Worm (Caenorhabditis elegans): ENCODE data around the gene col-184.

col-184 gene

ce11 chrX:13466926-13467866 is 2.1 kb upstream of the col-184 start, which contains the start of gene col-183:
TSS of gene col-183 (minus strand) at chrX:13467764.
- TF ChIP-seq mab-5 (tag; optimal IDR thresholded peaks at IDR 0.05) (no peak), lin-32 (GFP tag; optimal IDR thresholded peaks at IDR 0.05) (no peak), M03D4.4 (tag; optimal IDR thresholded peaks at IDR 0.05) (no peak), pha-4 (tag; optimal IDR thresholded peaks at IDR 0.05) (no peak), elt-1 (tag; optimal IDR thresholded peaks at IDR 0.05; ENCODE audit: borderline replicate concordance, insufficient read depth) (no peak), mls-2 (tag; optimal IDR thresholded peaks at IDR 0.05) (no peak), ceh-39 (tag; optimal IDR thresholded peaks at IDR 0.05) (no peak), nhr-237 (tag; optimal IDR thresholded peaks at IDR 0.05) (no peak), lin-13 (tag; optimal IDR thresholded peaks at IDR 0.05) (no peak), ham-2 (GFP tag; optimal IDR thresholded peaks at IDR 0.05) (no peak), ceh-43 (GFP tag; optimal IDR thresholded peaks at IDR 0.05) (no peak), zip-8 (tag; optimal IDR thresholded peaks at IDR 0.05) (no peak), elt-3 (tag; optimal IDR thresholded peaks at IDR 0.05) (no peak), cnd-1 (tag; optimal IDR thresholded peaks at IDR 0.05) (no peak), unc-120 (tag; optimal IDR thresholded peaks at IDR 0.05; ENCODE audit: poor library complexity, severe bottlenecking) (no peak)

- TF ChIP-seq zip-8 (tag; optimal IDR thresholded peaks at IDR 0.05), result no peak
These were observed 822 bp downstream of the col-184 start for ce11 chrX:13469907-13470647.

ce11 chrX:13471855-13472254 is 2.6 kb downstream of the col-184 start, which contains the start of gene tre-4:
TSS of gene tre-4 (plus strand) at chrX:13472155.
- no peak for TF ChIP-seq cnd-1 (tag; optimal IDR thresholded peaks at IDR 0.05)
- TF ChIP-seq zip-8 (tag; optimal IDR thresholded peaks at IDR 0.05), result no peak
- no peak for TF ChIP-seq unc-62 (GFP tag; optimal IDR thresholded peaks at IDR 0.05)
- no peak for TF ChIP-seq mep-1 (tag; optimal IDR thresholded peaks at IDR 0.05)
- no peak for TF ChIP-seq blmp-1 (tag; optimal IDR thresholded peaks at IDR 0.05)
- no peak for TF ChIP-seq ceh-39 (tag; optimal IDR thresholded peaks at IDR 0.05)
- no peak for TF ChIP-seq drap-1 (GFP tag; optimal IDR thresholded peaks at IDR 0.05)
- no peak for TF ChIP-seq snpc-4 (tag; optimal IDR thresholded peaks at IDR 0.05)
- TF ChIP-seq unc-120 (tag; optimal IDR thresholded peaks at IDR 0.05; ENCODE audit: poor library complexity, severe bottlenecking), result no peak
- no peak for TF ChIP-seq nhr-2 (tag; optimal IDR thresholded peaks at IDR 0.05)
- TF ChIP-seq mab-5 (tag; optimal IDR thresholded peaks at IDR 0.05), result no peak
- no peak for TF ChIP-seq pha-4 (tag; optimal IDR thresholded peaks at IDR 0.05)
- TF ChIP-seq sptf-1 (tag; optimal IDR thresholded peaks at IDR 0.05), result no peak
- no peak for TF ChIP-seq nhr-12 (tag; optimal IDR thresholded peaks at IDR 0.05)
- TF ChIP-seq nhr-28 (tag; optimal IDR thresholded peaks at IDR 0.05), result no peak
- no peak for TF ChIP-seq ztf-11 (tag; optimal IDR thresholded peaks at IDR 0.05)
- no peak for TF ChIP-seq nhr-237 (tag; optimal IDR thresholded peaks at IDR 0.05)
- no peak for TF ChIP-seq mls-2 (tag; optimal IDR thresholded peaks at IDR 0.05)
- TF ChIP-seq ces-1 (GFP tag; optimal IDR thresholded peaks at IDR 0.05), result no peak

ce11 chrX:13477356-13477755 is 8.1 kb downstream of the col-184 start, which contains the start of gene efn-3:
TSS of gene efn-3 (minus strand) at chrX:13477456.
- TF ChIP-seq unc-39 (tag; optimal IDR thresholded peaks at IDR 0.05), result no peak
- TF ChIP-seq sptf-1 (tag; optimal IDR thresholded peaks at IDR 0.05), result no peak
- no peak for TF ChIP-seq nhr-28 (tag; optimal IDR thresholded peaks at IDR 0.05)

- no peak for TF ChIP-seq unc-39 (tag; optimal IDR thresholded peaks at IDR 0.05)
- no peak for TF ChIP-seq mab-5 (tag; optimal IDR thresholded peaks at IDR 0.05)
- TF ChIP-seq mep-1 (tag; optimal IDR thresholded peaks at IDR 0.05), result no peak
These were observed 12.4 kb downstream of the col-184 start, which contains the start of gene srd-50 for ce11 chrX:13481704-13482103. TSS of gene srd-50 (minus strand) at chrX:13481804.

- TF ChIP-seq unc-120 (tag; optimal IDR thresholded peaks at IDR 0.05; ENCODE audit: poor library complexity, severe bottlenecking), result no peak
- no peak for TF ChIP-seq elt-1 (tag; optimal IDR thresholded peaks at IDR 0.05; ENCODE audit: borderline replicate concordance, insufficient read depth)
- TF ChIP-seq drap-1 (GFP tag; optimal IDR thresholded peaks at IDR 0.05), result no peak
- TF ChIP-seq ztf-11 (tag; optimal IDR thresholded peaks at IDR 0.05), result no peak
- TF ChIP-seq zip-8 (tag; optimal IDR thresholded peaks at IDR 0.05), result no peak
- no peak for TF ChIP-seq nhr-2 (tag; optimal IDR thresholded peaks at IDR 0.05)
- TF ChIP-seq M03D4.4 (tag; optimal IDR thresholded peaks at IDR 0.05), result no peak
- no peak for TF ChIP-seq cnd-1 (tag; optimal IDR thresholded peaks at IDR 0.05)
- TF ChIP-seq blmp-1 (tag; optimal IDR thresholded peaks at IDR 0.05), result no peak
- no peak for TF ChIP-seq sem-2 (GFP tag; optimal IDR thresholded peaks at IDR 0.05)
- no peak for TF ChIP-seq lsy-2 (tag; optimal IDR thresholded peaks at IDR 0.05)
- TF ChIP-seq nhr-28 (tag; optimal IDR thresholded peaks at IDR 0.05), result no peak
- no peak for TF ChIP-seq tbx-8 (GFP tag; optimal IDR thresholded peaks at IDR 0.05)
These were observed 15.6 kb downstream of the col-184 start, which contains the start of gene srd-51 for ce11 chrX:13484813-13485212. TSS of gene srd-51 (minus strand) at chrX:13484913.
